Fruit fly (Drosophila melanogaster) whole organism, embryonic: ENCODE data around the gene pyd.

Experiments
- Atf3 ChIP-seq: fragments of 200-800 bp; sonication (Bioruptor generic); optimal IDR thresholded peaks from 3 replicates; lab custom pipeline; 2016; ENCODE audit warnings: missing biosample characterization, missing genetic modification characterization
- Bgb ChIP-seq: fragments of 200-800 bp; sonication (Bioruptor generic); IDR thresholded peaks from 2 replicates; pipeline ENCODE4 v1.3.6; 2022; ENCODE audit warnings: missing biosample characterization, missing genetic modification characterization; ENCODE audit not compliant: partially characterized antibody
- CG11456 ChIP-seq: fragments of 200-800 bp; sonication (Bioruptor generic); IDR thresholded peaks from 3 replicates; pipeline ENCODE4 v1.3.6; 2022; ENCODE audit warnings: missing biosample characterization, missing genetic modification characterization
- CG12219 ChIP-seq: fragments of 200-800 bp; sonication (Bioruptor generic); optimal IDR thresholded peaks from 3 replicates; lab custom pipeline; 2018; ENCODE audit warnings: missing biosample characterization, mild to moderate bottlenecking, missing genetic modification characterization
- CG15479 ChIP-seq: fragments of 200-800 bp; sonication (Bioruptor generic); optimal IDR thresholded peaks from 3 replicates; lab custom pipeline; 2019; ENCODE audit warnings: missing biosample characterization, mild to moderate bottlenecking, missing genetic modification characterization, moderate library complexity
- CG16779 ChIP-seq: fragments of 200-800 bp; sonication (Bioruptor generic); IDR thresholded peaks from 2 replicates; pipeline ENCODE4 v1.3.6; 2022; ENCODE audit warnings: missing biosample characterization, missing genetic modification characterization
- CG1832 ChIP-seq: fragments of 200-800 bp; sonication (Bioruptor generic); optimal IDR thresholded peaks from 2 replicates; lab custom pipeline; 2017; ENCODE audit warnings: missing biosample characterization, mild to moderate bottlenecking, missing genetic modification characterization, inconsistent platforms
- CG18476 ChIP-seq: fragments of 200-800 bp; sonication (Bioruptor generic); optimal IDR thresholded peaks from 2 replicates; lab custom pipeline; 2016; ENCODE audit warnings: missing biosample characterization, mild to moderate bottlenecking, missing genetic modification characterization
- CG2875 ChIP-seq: fragments of 200-800 bp; sonication (Bioruptor generic); optimal IDR thresholded peaks from 2 replicates; lab custom pipeline; 2017; ENCODE audit warnings: missing biosample characterization, mild to moderate bottlenecking, missing genetic modification characterization, missing genetic modification reagents
- CG33557 ChIP-seq: fragments of 200-800 bp; sonication (Bioruptor generic); optimal IDR thresholded peaks from 2 replicates; lab custom pipeline; 2019; ENCODE audit warnings: missing biosample characterization, mild to moderate bottlenecking, missing genetic modification characterization, moderate library complexity
- CG34422 ChIP-seq: fragments of 200-800 bp; sonication (Bioruptor generic); IDR thresholded peaks from 3 replicates; pipeline ENCODE4 v1.3.6; 2022; ENCODE audit warnings: missing biosample characterization, missing genetic modification characterization
- CG7357 ChIP-seq: fragments of 200-800 bp; sonication (Bioruptor generic); IDR thresholded peaks from 3 replicates; pipeline ENCODE4 v1.3.6; 2022; ENCODE audit warnings: missing biosample characterization, missing genetic modification characterization
- CG8924 ChIP-seq: fragments of 200-800 bp; optimal IDR thresholded peaks from 3 replicates; lab custom pipeline; 2019; ENCODE audit warnings: missing biosample characterization, mild to moderate bottlenecking, missing genetic modification characterization, moderate library complexity
- CG8944 ChIP-seq: fragments of 200-800 bp; sonication (Bioruptor generic); optimal IDR thresholded peaks from 3 replicates; lab custom pipeline; 2016; ENCODE audit warnings: missing biosample characterization, missing genetic modification characterization
- CG9876 ChIP-seq: fragments of 200-800 bp; sonication (Bioruptor generic); optimal IDR thresholded peaks from 2 replicates; lab custom pipeline; 2016; ENCODE audit warnings: missing biosample characterization, missing genetic modification characterization
- Deaf1 ChIP-seq: fragments of 200-800 bp; optimal IDR thresholded peaks from 3 replicates; lab custom pipeline; 2019; ENCODE audit warnings: missing biosample characterization, mild to moderate bottlenecking, missing genetic modification characterization, moderate library complexity
- Dip3 ChIP-seq: fragments of 200-800 bp; sonication (Bioruptor generic); optimal IDR thresholded peaks from 3 replicates; lab custom pipeline; 2016; ENCODE audit warnings: missing biosample characterization, missing genetic modification characterization
- Gug ChIP-seq: fragments of 200-800 bp; sonication (Bioruptor generic); IDR thresholded peaks from 4 replicates; pipeline ENCODE4 v1.3.6; 2022; ENCODE audit warnings: missing biosample characterization, missing genetic modification characterization
- H15 ChIP-seq: fragments of 200-800 bp; sonication (Bioruptor generic); IDR thresholded peaks from 3 replicates; pipeline ENCODE4 v1.3.6; 2022; ENCODE audit warnings: missing biosample characterization, missing genetic modification characterization
- HHEX ChIP-seq: fragments of 200-800 bp; sonication (Bioruptor generic); optimal IDR thresholded peaks from 3 replicates; lab custom pipeline; 2017; ENCODE audit warnings: missing biosample characterization, mild to moderate bottlenecking, missing genetic modification characterization, missing genetic modification reagents
- Jarid2 ChIP-seq: fragments of 200-800 bp; sonication (Bioruptor generic); optimal IDR thresholded peaks from 3 replicates; lab custom pipeline; 2017; ENCODE audit warnings: mild to moderate bottlenecking, missing biosample characterization, missing genetic modification reagents, missing genetic modification characterization
- Kr ChIP-seq: fragments of 200-800 bp; sonication (Bioruptor generic); optimal IDR thresholded peaks from 2 replicates; lab custom pipeline; 2017; ENCODE audit warnings: missing biosample characterization, mild to moderate bottlenecking, missing genetic modification characterization
- MBD-R2 ChIP-seq: fragments of 200-800 bp; sonication (Bioruptor generic); IDR thresholded peaks from 2 replicates; pipeline ENCODE4 v1.3.6; 2022; ENCODE audit warnings: missing biosample characterization, missing genetic modification characterization
- Max ChIP-seq: fragments of 200-800 bp; sonication (Bioruptor generic); optimal IDR thresholded peaks from 2 replicates; lab custom pipeline; 2016; ENCODE audit warnings: missing biosample characterization, mild to moderate bottlenecking, missing genetic modification characterization
- NC2α ChIP-seq: fragments of 200-800 bp; sonication (Bioruptor generic); optimal IDR thresholded peaks from 2 replicates; lab custom pipeline; 2016; ENCODE audit warnings: missing biosample characterization, missing genetic modification characterization
- Nf-YA ChIP-seq: fragments of 200-800 bp; sonication (Bioruptor generic); IDR thresholded peaks from 2 replicates; pipeline ENCODE4 v1.3.6; 2022; ENCODE audit warnings: missing biosample characterization, missing genetic modification characterization
- Oaz ChIP-seq: fragments of 200-800 bp; sonication (Bioruptor generic); IDR thresholded peaks from 2 replicates; pipeline ENCODE4 v1.3.6; 2022; ENCODE audit warnings: missing biosample characterization, missing genetic modification characterization
- Optix ChIP-seq: fragments of 200-800 bp; sonication (Bioruptor generic); IDR thresholded peaks from 3 replicates; pipeline ENCODE4 v1.3.6; 2022; ENCODE audit warnings: missing biosample characterization, missing genetic modification characterization
- Spps ChIP-seq: fragments of 200-800 bp; sonication (Bioruptor generic); optimal IDR thresholded peaks from 2 replicates; lab custom pipeline; 2018; ENCODE audit warnings: missing biosample characterization, mild to moderate bottlenecking, missing genetic modification characterization
- TFAM ChIP-seq: fragments of 200-800 bp; sonication (Bioruptor generic); optimal IDR thresholded peaks from 2 replicates; lab custom pipeline; 2017; ENCODE audit warnings: missing biosample characterization, missing genetic modification characterization, inconsistent platforms
- Vsx1 ChIP-seq: fragments of 200-800 bp; sonication (Bioruptor generic); optimal IDR thresholded peaks from 2 replicates; lab custom pipeline; 2017; ENCODE audit warnings: missing biosample characterization, mild to moderate bottlenecking, missing genetic modification characterization, missing genetic modification reagents
- Xbp1 ChIP-seq: fragments of 200-800 bp; sonication (Bioruptor generic); optimal IDR thresholded peaks from 3 replicates; lab custom pipeline; 2016; ENCODE audit warnings: missing biosample characterization, mild to moderate bottlenecking, missing genetic modification characterization
- amos ChIP-seq: fragments of 200-800 bp; sonication (Bioruptor generic); IDR thresholded peaks from 2 replicates; pipeline ENCODE4 v1.3.6; 2022; ENCODE audit warnings: missing biosample characterization, missing genetic modification characterization; ENCODE audit not compliant: partially characterized antibody
- ase ChIP-seq: fragments of 200-800 bp; sonication (Bioruptor generic); IDR thresholded peaks from 3 replicates; pipeline ENCODE4 v1.3.6; 2022; ENCODE audit warnings: missing biosample characterization, missing genetic modification characterization
- bbx ChIP-seq: fragments of 200-800 bp; sonication (Bioruptor generic); IDR thresholded peaks from 2 replicates; pipeline ENCODE4 v1.3.6; 2022; ENCODE audit warnings: missing biosample characterization, missing genetic modification characterization; ENCODE audit not compliant: partially characterized antibody
- bigmax ChIP-seq: fragments of 200-800 bp; sonication (Bioruptor generic); optimal IDR thresholded peaks from 2 replicates; lab custom pipeline; 2018; ENCODE audit warnings: missing biosample characterization, mild to moderate bottlenecking, missing genetic modification characterization
- chm ChIP-seq: fragments of 200-800 bp; sonication (Bioruptor generic); IDR thresholded peaks from 2 replicates; pipeline ENCODE4 v1.3.6; 2022; ENCODE audit warnings: missing biosample characterization, missing genetic modification characterization
- crc ChIP-seq: fragments of 200-800 bp; sonication (Bioruptor generic); optimal IDR thresholded peaks from 2 replicates; lab custom pipeline; 2016; ENCODE audit warnings: missing biosample characterization, missing genetic modification characterization
- danr ChIP-seq: fragments of 200-800 bp; sonication (Bioruptor generic); IDR thresholded peaks from 2 replicates; pipeline ENCODE4 v1.3.6; 2022; ENCODE audit warnings: missing biosample characterization, missing genetic modification characterization
- esg ChIP-seq: fragments of 200-800 bp; sonication (Bioruptor generic); conservative IDR thresholded peaks from 2 replicates; pipeline ENCODE4 v1.3.6; 2022; ENCODE audit warnings: missing biosample characterization, missing genetic modification characterization
- exex ChIP-seq: fragments of 200-800 bp; sonication (Bioruptor generic); optimal IDR thresholded peaks from 4 replicates; lab custom pipeline; 2018; ENCODE audit warnings: missing biosample characterization, mild to moderate bottlenecking, missing genetic modification characterization, moderate library complexity
- fru ChIP-seq: fragments of >200 bp; optimal IDR thresholded peaks from 2 replicates; lab custom pipeline; 2017
- gt ChIP-seq: fragments of 200-800 bp; sonication (Bioruptor generic); IDR thresholded peaks from 2 replicates; pipeline ENCODE4 v1.3.6; 2022; ENCODE audit warnings: missing biosample characterization, missing genetic modification characterization
- nerfin-2 ChIP-seq: fragments of 200-800 bp; sonication (Bioruptor generic); IDR thresholded peaks from 2 replicates; pipeline ENCODE4 v1.3.6; 2022; ENCODE audit warnings: missing biosample characterization, missing genetic modification characterization; ENCODE audit not compliant: partially characterized antibody
- pb ChIP-seq: fragments of 200-800 bp; sonication (Bioruptor generic); optimal IDR thresholded peaks from 3 replicates; lab custom pipeline; 2016; ENCODE audit warnings: missing biosample characterization, missing genetic modification characterization
- ro ChIP-seq: fragments of 200-800 bp; sonication (Bioruptor generic); IDR thresholded peaks from 2 replicates; pipeline ENCODE4 v1.3.6; 2022; ENCODE audit warnings: missing biosample characterization, missing genetic modification characterization
- run ChIP-seq: fragments of 200-800 bp; sonication (Bioruptor generic); optimal IDR thresholded peaks from 3 replicates; lab custom pipeline; 2018; ENCODE audit warnings: missing biosample characterization, mild to moderate bottlenecking, missing genetic modification characterization
- sc ChIP-seq, 3 experiments: fragments of >200 bp in 2 of 3; fragments of 200-800 bp in 1 of 3; sonication (Bioruptor generic) in 1 of 3; optimal IDR thresholded peaks; 2 replicates in 2 of 3; 3 replicates in 1 of 3; lab custom pipeline; 2017; ENCODE audit warnings: mild to moderate bottlenecking in 1 of 3, missing biosample characterization in 1 of 3, missing genetic modification characterization in 1 of 3, missing genetic modification reagents in 1 of 3
- seq ChIP-seq: fragments of 200-800 bp; sonication (Bioruptor generic); IDR thresholded peaks from 2 replicates; pipeline ENCODE4 v1.3.6; 2022; ENCODE audit warnings: missing biosample characterization, missing genetic modification characterization
- tap ChIP-seq: fragments of 200-800 bp; optimal IDR thresholded peaks from 3 replicates; lab custom pipeline; 2019; ENCODE audit warnings: missing biosample characterization, mild to moderate bottlenecking, missing genetic modification characterization, moderate library complexity
- unc-4 ChIP-seq: fragments of 200-800 bp; sonication (Bioruptor generic); IDR thresholded peaks from 2 replicates; pipeline ENCODE4 v1.3.6; 2022; ENCODE audit warnings: missing biosample characterization, missing genetic modification characterization; ENCODE audit not compliant: partially characterized antibody

Gene pyd

DNA sequence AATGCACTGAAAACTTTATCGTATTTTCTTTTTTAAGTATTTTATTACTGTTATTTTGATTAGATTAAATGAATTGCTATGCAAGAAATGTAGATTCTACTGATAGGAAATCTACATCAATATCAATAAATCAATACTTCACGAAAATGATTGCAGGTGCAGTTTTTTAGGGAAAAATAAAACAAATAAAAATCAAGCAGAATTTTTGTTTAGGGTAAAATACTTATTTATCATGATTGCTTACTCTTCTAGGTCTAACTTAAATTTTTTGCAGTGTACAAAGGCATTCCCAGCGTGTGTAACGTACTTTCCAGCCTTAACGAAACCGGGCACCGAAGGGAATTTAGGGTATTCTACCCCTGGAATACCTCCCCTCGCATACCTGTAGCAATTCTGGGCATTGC lies 123.2 kb downstream of the pyd start (continued):
- TF ChIP-seq Vsx1 (GFP tag; lab: Kevin White, UChicago) (peak; percentile 37), tap (tag; lab: Kevin White, UChicago) (peak; percentile 41), Nf-YA (no peak), fru (lab: Kevin White, UChicago) (no peak), TFAM (GFP tag; lab: Kevin White, UChicago) (peak; percentile 1), MBD-R2 (GFP tag; lab: Robert Waterston, UW) (no peak), CG33557 (GFP tag; lab: Kevin White, UChicago) (peak; percentile 96), unc-4 (GFP tag; lab: Robert Waterston, UW) (no peak), pb (GFP tag; lab: Kevin White, UChicago) (no peak), Max (peak; percentile 66), Spps (tag; lab: Kevin White, UChicago) (peak; percentile 85), ase (no peak), CG11456 (GFP tag; lab: Robert Waterston, UW) (no peak), CG15479 (GFP tag; lab: Kevin White, UChicago) (peak; percentile 81), Optix (GFP tag; lab: Robert Waterston, UW) (no peak), exex (no peak), amos (GFP tag; lab: Robert Waterston, UW) (no peak), CG18476 (GFP tag; lab: Kevin White, UChicago) (peak; percentile 63), Kr (peak; percentile 61), CG2875 (GFP tag; lab: Kevin White, UChicago) (peak; percentile 64), CG9876 (GFP tag; lab: Kevin White, UChicago) (peak; percentile 2), CG16779 (GFP tag; lab: Robert Waterston, UW) (no peak), chm (no peak), esg (GFP tag; lab: Robert Waterston, UW) (peak; percentile 48; the same call in 1 of the 2 replicates), CG12219 (GFP tag; lab: Kevin White, UChicago) (peak; percentile 40), Oaz (GFP tag; lab: Robert Waterston, UW) (no peak), CG7357 (GFP tag; lab: Robert Waterston, UW) (peak; percentile 57; the same call in 1 of the 3 replicates), Deaf1 (tag; lab: Kevin White, UChicago) (peak; percentile 11), gt (GFP tag; lab: Robert Waterston, UW) (no peak), Jarid2 (no peak), seq (no peak), danr (no peak), CG8944 (GFP tag; lab: Kevin White, UChicago) (peak; percentile 54), crc (GFP tag; lab: Kevin White, UChicago) (peak; percentile 18), run (tag; lab: Kevin White, UChicago) (no peak), HHEX (GFP tag; lab: Kevin White, UChicago) (peak; percentile 9), Dip3 (GFP tag; lab: Kevin White, UChicago) (no peak), ro (GFP tag; lab: Robert Waterston, UW) (no peak), Xbp1 (GFP tag; lab: Kevin White, UChicago) (peak; percentile 71), CG8924 (peak; percentile 90), bbx (GFP tag; lab: Robert Waterston, UW) (no peak), H15 (GFP tag; lab: Robert Waterston, UW) (no peak), NC2α (GFP tag; lab: Kevin White, UChicago) (peak; percentile 40), Gug (no peak), Atf3 (GFP tag; lab: Kevin White, UChicago) (peak; percentile 60), Bgb (GFP tag; lab: Robert Waterston, UW) (no peak), nerfin-2 (GFP tag; lab: Robert Waterston, UW) (no peak), bigmax (GFP tag; lab: Kevin White, UChicago) (no peak), sc (optimal IDR thresholded peaks at IDR 0.05; lab: Kevin White, UChicago) (no peak), sc (GFP tag; optimal IDR thresholded peaks at IDR 0.05; lab: Kevin White, UChicago) (peak; percentile 81), CG1832 (GFP tag; lab: Kevin White, UChicago) (no peak), CG34422 (GFP tag; lab: Robert Waterston, UW) (peak; percentile 62; the same call in 1 of the 3 replicates)
